Fruit fly (Drosophila melanogaster): ENCODE measurements around the gene CG7110.

CG7110 gene

DNA sequence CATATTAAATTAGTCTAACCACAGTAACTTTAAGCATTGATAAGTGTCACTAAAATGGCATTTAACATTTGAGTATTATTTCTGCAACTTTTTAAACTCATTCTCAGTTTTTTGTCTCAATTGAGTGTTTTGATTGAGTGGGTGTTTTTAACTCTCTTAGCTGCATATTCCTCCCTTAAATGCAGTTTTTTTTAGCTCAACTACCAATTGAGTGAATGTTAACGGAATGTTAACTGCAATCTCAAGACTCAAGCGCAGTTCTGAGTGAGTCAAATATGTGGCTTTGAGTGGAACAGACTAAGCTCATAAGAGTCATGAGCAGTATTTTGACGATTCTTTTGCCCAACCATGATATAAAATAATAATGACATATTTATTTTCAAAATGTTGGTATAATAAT, 35.8 kb upstream of the CG7110 start:
- TF ChIP-seq woc (GFP tag; optimal IDR thresholded peaks at IDR 0.05) (no peak), tai (GFP tag; optimal IDR thresholded peaks at IDR 0.05) (no peak), jim (GFP tag; optimal IDR thresholded peaks at IDR 0.05) (no peak), OdsH (GFP tag; optimal IDR thresholded peaks at IDR 0.05) (no peak), sv (GFP tag; optimal IDR thresholded peaks at IDR 0.05) (no peak), lola (GFP tag; optimal IDR thresholded peaks at IDR 0.05) (no peak), rgr (GFP tag; optimal IDR thresholded peaks at IDR 0.05) (no peak), Hnf4 (GFP tag; optimal IDR thresholded peaks at IDR 0.05) (no peak), Sp1 (GFP tag; optimal IDR thresholded peaks at IDR 0.05) (no peak), ey (GFP tag; optimal IDR thresholded peaks at IDR 0.05) (no peak), Hr78 (GFP tag; optimal IDR thresholded peaks at IDR 0.05) (no peak), dmrt93B (GFP tag; optimal IDR thresholded peaks at IDR 0.05) (no peak), CG9705 (GFP tag; optimal IDR thresholded peaks at IDR 0.05) (no peak), br (GFP tag; optimal IDR thresholded peaks at IDR 0.05) (no peak), Vsx2 (GFP tag; optimal IDR thresholded peaks at IDR 0.05; ENCODE audit: partially characterized antibody) (no peak)

- TF ChIP-seq br (GFP tag; optimal IDR thresholded peaks at IDR 0.05) = no peak
- no peak for TF ChIP-seq CrebA (GFP tag; optimal IDR thresholded peaks at IDR 0.05; ENCODE audit: borderline replicate concordance)
- TF ChIP-seq sage (GFP tag; optimal IDR thresholded peaks at IDR 0.05) = no peak
- TF ChIP-seq Abd-B (GFP tag; optimal IDR thresholded peaks at IDR 0.05) = no peak
- no peak for TF ChIP-seq Vsx2 (GFP tag; optimal IDR thresholded peaks at IDR 0.05; ENCODE audit: partially characterized antibody)
- TF ChIP-seq CG32264 (GFP tag; optimal IDR thresholded peaks at IDR 0.05) = no peak
- peak; percentile 54 for TF ChIP-seq CG9705 (GFP tag; optimal IDR thresholded peaks at IDR 0.05)
- TF ChIP-seq dmrt93B (GFP tag; optimal IDR thresholded peaks at IDR 0.05) = peak; percentile 53
- peak; percentile 35 for TF ChIP-seq brk (GFP tag; optimal IDR thresholded peaks at IDR 0.05)
- TF ChIP-seq lola (GFP tag; optimal IDR thresholded peaks at IDR 0.05) = no peak
- TF ChIP-seq Sp1 (GFP tag; optimal IDR thresholded peaks at IDR 0.05) = no peak
- TF ChIP-seq Mio (GFP tag; optimal IDR thresholded peaks at IDR 0.05) = no peak
- TF ChIP-seq Jra (GFP tag; optimal IDR thresholded peaks at IDR 0.05) = no peak
- TF ChIP-seq psq (GFP tag; optimal IDR thresholded peaks at IDR 0.05) = peak; percentile 48
- TF ChIP-seq dl (GFP tag; optimal IDR thresholded peaks at IDR 0.05; ENCODE audit: insufficient read depth in 1 of 2, partially characterized antibody in 2 of 2) = no peak
- TF ChIP-seq jim (GFP tag; optimal IDR thresholded peaks at IDR 0.05) = no peak
- TF ChIP-seq h (GFP tag; optimal IDR thresholded peaks at IDR 0.05) = peak; percentile 1
- TF ChIP-seq usp (GFP tag; optimal IDR thresholded peaks at IDR 0.05) = no peak
- peak; percentile 82 for TF ChIP-seq HLH106 (tag; optimal IDR thresholded peaks at IDR 0.05)
- TF ChIP-seq sv (GFP tag; optimal IDR thresholded peaks at IDR 0.05) = peak; percentile 24
- TF ChIP-seq dsf (GFP tag; optimal IDR thresholded peaks at IDR 0.05; ENCODE audit: borderline replicate concordance) = no peak
- TF ChIP-seq rgr (GFP tag; optimal IDR thresholded peaks at IDR 0.05) = no peak
- TF ChIP-seq woc (GFP tag; optimal IDR thresholded peaks at IDR 0.05) = peak; percentile 46
- no peak for TF ChIP-seq tai (GFP tag; optimal IDR thresholded peaks at IDR 0.05)
- TF ChIP-seq ey (GFP tag; optimal IDR thresholded peaks at IDR 0.05) = peak; percentile 22
- peak; percentile 90 for TF ChIP-seq Myc (optimal IDR thresholded peaks at IDR 0.05)
- TF ChIP-seq Dif (GFP tag; optimal IDR thresholded peaks at IDR 0.05; ENCODE audit: partially characterized antibody) = no peak
- TF ChIP-seq Hr78 (GFP tag; optimal IDR thresholded peaks at IDR 0.05) = no peak
- TF ChIP-seq N (GFP tag; optimal IDR thresholded peaks at IDR 0.05) = no peak
- peak in 1 of 2 experiments; percentile 62 for TF ChIP-seq foxo (GFP tag; optimal IDR thresholded peaks at IDR 0.05)
- TF ChIP-seq Hr83 (GFP tag; optimal IDR thresholded peaks at IDR 0.05; ENCODE audit: poor library complexity, severe bottlenecking) = no peak
- TF ChIP-seq fru (GFP tag; optimal IDR thresholded peaks at IDR 0.05) = no peak
- peak; percentile 20 for TF ChIP-seq OdsH (GFP tag; optimal IDR thresholded peaks at IDR 0.05)
- TF ChIP-seq Dfd (GFP tag; optimal IDR thresholded peaks at IDR 0.05) = no peak
Observed at dm6 chr2L:13366109-13366747, 32.6 kb upstream of the CG7110 start, which contains the start of the genes Nnp-1 and Grx3. Gene Nnp-1, minus strand, starts transcription at chr2L:13366189. Gene Grx3, plus strand, starts transcription at chr2L:13366447.

DNA sequence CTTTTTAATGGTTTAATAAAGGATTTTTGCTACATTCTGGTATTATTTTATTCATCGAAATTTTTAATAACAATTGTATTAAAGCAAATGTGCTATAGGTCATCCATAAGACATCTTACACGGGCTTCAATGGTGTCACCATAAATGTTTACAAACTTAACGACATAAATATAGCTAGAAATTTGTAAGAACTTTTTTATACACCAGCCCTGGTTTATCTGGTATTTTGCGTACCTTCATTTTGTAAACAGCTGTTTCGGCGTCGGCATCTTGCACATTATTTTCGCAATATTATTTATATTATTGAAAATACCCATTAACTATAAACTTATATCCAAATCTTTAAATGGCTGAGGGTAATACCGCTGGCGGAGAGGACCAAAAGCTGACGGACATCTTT, 31.4 kb upstream of the CG7110 start, which contains the start of gene Tap42:
Gene Tap42 (plus strand): TSS at position 240 of the 400 bp plus-strand sequence.
- TF ChIP-seq sv (GFP tag; optimal IDR thresholded peaks at IDR 0.05) = peak; percentile 31
- no peak for TF ChIP-seq rgr (GFP tag; optimal IDR thresholded peaks at IDR 0.05)
- peak; percentile 17 for TF ChIP-seq h (GFP tag; optimal IDR thresholded peaks at IDR 0.05)
- TF ChIP-seq brk (GFP tag; optimal IDR thresholded peaks at IDR 0.05) = peak; percentile 40
- no peak for TF ChIP-seq Hnf4 (GFP tag; optimal IDR thresholded peaks at IDR 0.05)
- peak; percentile 14 for TF ChIP-seq Sp1 (GFP tag; optimal IDR thresholded peaks at IDR 0.05)
- TF ChIP-seq fru (GFP tag; optimal IDR thresholded peaks at IDR 0.05) = peak; percentile 3
- peak; percentile 64 for TF ChIP-seq Myc (optimal IDR thresholded peaks at IDR 0.05)
- peak in 1 of 2 experiments; percentile 29 for TF ChIP-seq foxo (GFP tag; optimal IDR thresholded peaks at IDR 0.05)
- peak; percentile 76 for TF ChIP-seq sage (GFP tag; optimal IDR thresholded peaks at IDR 0.05)
- no peak for TF ChIP-seq Vsx2 (GFP tag; optimal IDR thresholded peaks at IDR 0.05; ENCODE audit: partially characterized antibody)
- TF ChIP-seq woc (GFP tag; optimal IDR thresholded peaks at IDR 0.05) = peak; percentile 52
- no peak for TF ChIP-seq psq (GFP tag; optimal IDR thresholded peaks at IDR 0.05)

All from whole organism, wandering third instar larva.